Fruit fly (Drosophila melanogaster): ENCODE results near the gene PhKgamma.

Gene PhKgamma

dm6 chrX:11657140-11657539, 37.8 kb upstream of the PhKgamma start (continued):
- peak; percentile 55 for TF ChIP-seq acj6 (GFP tag; optimal IDR thresholded peaks at IDR 0.05)
- peak; percentile 68 for TF ChIP-seq pdm3 (GFP tag; optimal IDR thresholded peaks at IDR 0.05)
- peak; percentile 30 for TF ChIP-seq cyc (GFP tag; optimal IDR thresholded peaks at IDR 0.05)
- peak; percentile 21 for TF ChIP-seq spab (GFP tag; optimal IDR thresholded peaks at IDR 0.05)
- no peak for TF ChIP-seq Ets21C (GFP tag; optimal IDR thresholded peaks at IDR 0.05)
- no peak for TF ChIP-seq CG11902 (GFP tag; optimal IDR thresholded peaks at IDR 0.05)
- TF ChIP-seq Ets96B (tag; optimal IDR thresholded peaks at IDR 0.05): peak; percentile 74
- no peak for TF ChIP-seq dac (GFP tag; optimal IDR thresholded peaks at IDR 0.05)
- no peak for TF ChIP-seq fkh (GFP tag; optimal IDR thresholded peaks at IDR 0.05)
- no peak for TF ChIP-seq CG11294 (GFP tag; IDR thresholded peaks at IDR 0.05)
- TF ChIP-seq CG6808 (GFP tag; optimal IDR thresholded peaks at IDR 0.05): peak; percentile 43
- peak; percentile 86 for TF ChIP-seq CG15336 (GFP tag; IDR thresholded peaks at IDR 0.05)
- peak; percentile 57 for TF ChIP-seq Lpt (GFP tag; optimal IDR thresholded peaks at IDR 0.05)
- peak; percentile 33 for TF ChIP-seq CG16779 (tag; optimal IDR thresholded peaks at IDR 0.05)
- TF ChIP-seq CG8632 (GFP tag; optimal IDR thresholded peaks at IDR 0.05): peak; percentile 23
- TF ChIP-seq Met (GFP tag; optimal IDR thresholded peaks at IDR 0.05): peak; percentile 75
- TF ChIP-seq fd85E (GFP tag; optimal IDR thresholded peaks at IDR 0.05): no peak
- TF ChIP-seq CG3919 (GFP tag; optimal IDR thresholded peaks at IDR 0.05): peak; percentile 61
- TF ChIP-seq achi (GFP tag; optimal IDR thresholded peaks at IDR 0.05): peak; percentile 67
- no peak for TF ChIP-seq CG1621 (tag; optimal IDR thresholded peaks at IDR 0.05)
- peak in 1 of 2 experiments; percentile 65 for TF ChIP-seq salr (GFP tag; optimal IDR thresholded peaks at IDR 0.05)
- 0 out of 2 replicates have a peak, but pooled peaks have one; percentile 18 for TF ChIP-seq Gug (GFP tag; IDR thresholded peaks at IDR 0.05)
- TF ChIP-seq Eip75B (GFP tag; optimal IDR thresholded peaks at IDR 0.05): peak; percentile 52
- TF ChIP-seq CG6163 (GFP tag; IDR thresholded peaks at IDR 0.05): peak; percentile 70
- peak; percentile 63 for TF ChIP-seq Hr4 (GFP tag; optimal IDR thresholded peaks at IDR 0.05)
- TF ChIP-seq Hr39 (GFP tag; optimal IDR thresholded peaks at IDR 0.05): peak; percentile 12

dm6 chrX:11658181-11658842, 36.6 kb upstream of the PhKgamma start:
- TF ChIP-seq dac (GFP tag; optimal IDR thresholded peaks at IDR 0.05) (peak; percentile 1), CG32006 (GFP tag; optimal IDR thresholded peaks at IDR 0.05) (peak; percentile 74), Hr38 (GFP tag; optimal IDR thresholded peaks at IDR 0.05) (no peak), CG7368 (GFP tag; optimal IDR thresholded peaks at IDR 0.05) (peak; percentile 40), Sox14 (GFP tag; optimal IDR thresholded peaks at IDR 0.05) (no peak), fkh (GFP tag; optimal IDR thresholded peaks at IDR 0.05) (no peak), svp (GFP tag) (peak; percentile 41), CG15336 (GFP tag; IDR thresholded peaks at IDR 0.05) (peak; percentile 78), Sox15 (GFP tag; optimal IDR thresholded peaks at IDR 0.05) (peak; percentile 26), dsx (GFP tag; optimal IDR thresholded peaks at IDR 0.05; ENCODE audit: poor library complexity, severe bottlenecking) (no peak), net (GFP tag; optimal IDR thresholded peaks at IDR 0.05) (no peak), lz (GFP tag; optimal IDR thresholded peaks at IDR 0.05) (peak; percentile 9), CG6792 (GFP tag; optimal IDR thresholded peaks at IDR 0.05) (peak; percentile 51), CG11294 (GFP tag; IDR thresholded peaks at IDR 0.05) (peak; percentile 42; the same call in 1 of the 2 replicates), spab (GFP tag; optimal IDR thresholded peaks at IDR 0.05) (peak; percentile 2), CG8119 (GFP tag; IDR thresholded peaks at IDR 0.05) (peak; percentile 74), acj6 (GFP tag; optimal IDR thresholded peaks at IDR 0.05) (peak; percentile 62), Sox102F (GFP tag; optimal IDR thresholded peaks at IDR 0.05) (peak; percentile 5), CG6854 (GFP tag; optimal IDR thresholded peaks at IDR 0.05) (no peak), CG3919 (GFP tag; optimal IDR thresholded peaks at IDR 0.05) (peak; percentile 52), ss (GFP tag; optimal IDR thresholded peaks at IDR 0.05) (peak; percentile 32 to 41), Eip93F (GFP tag; optimal IDR thresholded peaks at IDR 0.05) (no peak), CG11762 (GFP tag; optimal IDR thresholded peaks at IDR 0.05; ENCODE audit: insufficient read depth) (peak; percentile 61), CG9139 (GFP tag; optimal IDR thresholded peaks at IDR 0.05) (no peak), CG4318 (GFP tag; optimal IDR thresholded peaks at IDR 0.05) (peak; percentile 72), Hr39 (GFP tag; optimal IDR thresholded peaks at IDR 0.05) (no peak), CG10631 (GFP tag; optimal IDR thresholded peaks at IDR 0.05) (peak; percentile 65), CG3032 (tag; optimal IDR thresholded peaks at IDR 0.05) (peak; percentile 53), Hr4 (GFP tag; optimal IDR thresholded peaks at IDR 0.05) (peak; percentile 40), Eip75B (GFP tag; optimal IDR thresholded peaks at IDR 0.05) (peak; percentile 3), achi (GFP tag; optimal IDR thresholded peaks at IDR 0.05) (peak; percentile 65), CG31627 (GFP tag; optimal IDR thresholded peaks at IDR 0.05) (no peak), Ets96B (tag; optimal IDR thresholded peaks at IDR 0.05) (peak; percentile 55), CG6163 (GFP tag; IDR thresholded peaks at IDR 0.05) (peak; percentile 58; the same call in 1 of the 3 replicates), CG10669 (GFP tag; optimal IDR thresholded peaks at IDR 0.05) (peak; percentile 20)

All from whole organism, prepupa.